Fruit fly (Drosophila melanogaster): ENCODE data around the gene CG8006.

DNA sequence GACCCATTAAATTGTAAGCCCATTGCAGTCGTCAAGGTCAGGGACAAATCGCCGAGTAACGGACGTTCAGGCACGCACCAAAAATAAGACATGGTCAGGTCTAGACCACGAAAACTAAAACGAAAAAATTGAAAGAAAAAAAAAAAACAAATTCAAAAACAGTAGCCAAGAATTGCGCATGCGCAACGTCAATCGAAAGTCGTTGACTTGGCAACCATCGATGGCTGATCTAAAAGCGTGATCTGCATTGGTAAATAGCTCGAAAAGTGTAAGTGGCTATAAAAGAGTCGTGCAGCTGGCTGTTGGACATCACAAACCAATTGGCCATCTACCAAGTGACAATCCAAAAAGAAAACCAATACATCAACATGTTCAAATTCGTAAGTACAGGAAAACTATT, 10.1 kb downstream of the CG8006 start, which contains the start of gene CG13678:
- TF ChIP-seq ovo (GFP tag; optimal IDR thresholded peaks at IDR 0.05) (no peak), CG11617 (GFP tag; optimal IDR thresholded peaks at IDR 0.05) (no peak), CG33017 (tag; optimal IDR thresholded peaks at IDR 0.05) (no peak), cic (GFP tag; optimal IDR thresholded peaks at IDR 0.05) (no peak), Mnt (GFP tag; optimal IDR thresholded peaks at IDR 0.05) (no peak), bab1 (GFP tag; optimal IDR thresholded peaks at IDR 0.05) (no peak), CG1620 (GFP tag; optimal IDR thresholded peaks at IDR 0.05) (no peak), Crg-1 (GFP tag; optimal IDR thresholded peaks at IDR 0.05) (no peak), CG7045 (GFP tag; optimal IDR thresholded peaks at IDR 0.05) (no peak), cnc (optimal IDR thresholded peaks at IDR 0.05) (no peak), CG5204 (GFP tag; optimal IDR thresholded peaks at IDR 0.05) (no peak), tj (GFP tag; optimal IDR thresholded peaks at IDR 0.05) (no peak), CG7101 (tag; optimal IDR thresholded peaks at IDR 0.05) (no peak), pad (GFP tag; optimal IDR thresholded peaks at IDR 0.05) (no peak)

Measured in whole organism, adult.